Worm (Caenorhabditis elegans) whole organism, L3 larva: ENCODE data around the gene rpia-1.

Experiments used
- aly-2 ChIP-seq: fragments of 150-350 bp; optimal IDR thresholded peaks from 2 replicates; lab custom pipeline; 2014; ENCODE audit warnings: missing biosample characterization, missing genetic modification characterization
- ama-1 ChIP-seq: fragments of 150-350 bp; optimal IDR thresholded peaks from 2 replicates; lab custom pipeline; 2018
- fos-1 ChIP-seq: fragments of 150-350 bp; optimal IDR thresholded peaks from 2 replicates; lab custom pipeline; 2014; ENCODE audit warnings: missing biosample characterization, missing genetic modification characterization
- lin-39 ChIP-seq: fragments of 150-350 bp; optimal IDR thresholded peaks from 2 replicates; lab custom pipeline; 2018; ENCODE audit warnings: missing biosample characterization, missing genetic modification reagents, missing genetic modification characterization
- nfya-1 ChIP-seq: sonication (generic microtip); optimal IDR thresholded peaks from 2 replicates; lab custom pipeline; 2017; ENCODE audit warnings: missing genetic modification characterization, mild to moderate bottlenecking, missing compliant biosample characterization, antibody characterized with exemption, moderate library complexity; ENCODE audit not compliant: insufficient read depth
- nhr-12 ChIP-seq: fragments of 150-350 bp; optimal IDR thresholded peaks from 2 replicates; lab custom pipeline; 2014; ENCODE audit warnings: missing biosample characterization, missing genetic modification characterization
- nhr-237 ChIP-seq: fragments of 150-350 bp; optimal IDR thresholded peaks from 2 replicates; lab custom pipeline; 2014; ENCODE audit warnings: missing biosample characterization, missing genetic modification characterization
- nhr-77 ChIP-seq: fragments of 150-350 bp; optimal IDR thresholded peaks from 2 replicates; lab custom pipeline; 2014; ENCODE audit warnings: missing biosample characterization, missing genetic modification characterization
- zag-1 ChIP-seq: fragments of 150-350 bp; optimal IDR thresholded peaks from 2 replicates; lab custom pipeline; 2014; ENCODE audit warnings: missing biosample characterization, missing genetic modification characterization

DNA sequence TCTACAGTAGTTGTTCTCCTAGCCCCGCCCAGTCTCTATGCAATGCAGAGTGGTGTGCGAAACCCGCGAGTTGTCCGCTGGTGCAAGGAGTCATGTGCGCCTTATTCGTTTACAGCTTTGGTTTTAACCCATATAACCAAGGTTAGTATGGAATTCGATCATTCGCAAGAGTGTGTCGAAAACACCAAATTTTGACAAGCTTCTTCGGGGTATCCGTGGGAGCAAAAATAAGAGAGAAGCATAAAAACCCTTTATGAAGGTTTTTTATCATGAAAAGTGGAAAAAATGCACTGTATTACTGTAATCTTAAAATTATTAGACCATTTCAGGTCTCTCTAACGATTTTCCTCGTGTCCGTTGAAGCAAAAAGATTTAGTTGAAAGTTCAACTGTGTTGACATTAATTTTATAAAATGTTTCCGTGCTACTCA, 19.3 kb downstream of the rpia-1 start:
- no peak for TF ChIP-seq nhr-12 (tag; lab: Kevin White, UChicago)
- no peak for TF ChIP-seq fos-1
- no peak for TF ChIP-seq aly-2 (tag; lab: Kevin White, UChicago)
- TF ChIP-seq lin-39 (tag; lab: Kevin White, UChicago): no peak
- peak; percentile 43 for TF ChIP-seq nfya-1
- no peak for TF ChIP-seq zag-1
- peak; percentile 76 for TF ChIP-seq ama-1 (lab: Kevin White, UChicago)
- no peak for TF ChIP-seq nhr-77 (tag; lab: Kevin White, UChicago)
- TF ChIP-seq nhr-237 (tag; lab: Kevin White, UChicago): no peak
